Worm (Caenorhabditis elegans) whole organism, midembryonic: ENCODE measurements around the gene col-148.

Experiments used
- T22C8.4 ChIP-seq: fragments of 200-800 bp; sonication (Bioruptor generic); IDR thresholded peaks from 2 replicates; pipeline ENCODE4 v1.3.6; 2022; ENCODE audit warnings: missing genetic modification characterization, missing compliant biosample characterization
- flt-1 ChIP-seq: fragments of 200-800 bp; sonication (Bioruptor generic); IDR thresholded peaks from 2 replicates; pipeline ENCODE4 v1.3.6; 2022; ENCODE audit warnings: missing genetic modification characterization, missing compliant biosample characterization
- med-1 ChIP-seq: sonication (generic microtip); optimal IDR thresholded peaks from 2 replicates; lab custom pipeline; 2017; ENCODE audit warnings: missing genetic modification characterization, mild to moderate bottlenecking, missing compliant biosample characterization, antibody characterized with exemption, missing genetic modification reagents; ENCODE audit not compliant: insufficient read depth

DNA sequence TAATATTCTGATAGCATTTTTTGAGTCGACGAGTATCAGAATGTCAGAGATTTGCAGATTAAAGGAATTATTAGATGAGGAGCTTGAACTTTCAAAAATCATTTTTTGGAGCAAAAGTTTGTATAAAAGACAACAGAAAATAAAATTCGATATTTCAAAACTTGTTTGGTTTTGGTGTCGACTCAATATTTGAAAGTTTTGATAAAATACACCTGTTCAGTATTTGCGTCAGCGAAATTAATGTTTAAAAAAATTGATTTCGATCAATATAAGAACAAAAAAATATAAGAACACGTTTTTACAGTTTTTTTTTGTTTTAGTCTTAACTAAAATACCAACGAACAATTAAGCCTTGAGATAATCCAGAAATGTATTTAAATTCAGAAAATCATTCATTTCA is 20.9 kb upstream of the col-148 start, which contains the start of gene C12D8.13:
- TF ChIP-seq med-1 (GFP tag; lab: Kevin White, UChicago) (no peak), T22C8.4 (GFP tag; lab: Robert Waterston, UW) (no peak), flt-1 (GFP tag; lab: Robert Waterston, UW) (no peak)
